Fruit fly (Drosophila melanogaster) whole organism, adult: ENCODE measurements around the gene Rab6.

Source experiments
- CG11617 ChIP-seq: fragments of 200-800 bp; sonication (Bioruptor generic); optimal IDR thresholded peaks from 2 replicates; lab custom pipeline; 2017; ENCODE audit warnings: mild to moderate bottlenecking, missing biosample characterization, missing genetic modification reagents, missing genetic modification characterization
- CG12768 ChIP-seq: fragments of 200-800 bp; sonication (Bioruptor generic); optimal IDR thresholded peaks from 2 replicates; lab custom pipeline; 2017; ENCODE audit warnings: missing biosample characterization, missing genetic modification characterization, mild to moderate bottlenecking, moderate library complexity, missing genetic modification reagents
- CG14711 ChIP-seq: fragments of 200-800 bp; sonication (Bioruptor generic); optimal IDR thresholded peaks from 2 replicates; lab custom pipeline; 2018; ENCODE audit warnings: missing biosample characterization, mild to moderate bottlenecking, missing genetic modification characterization, moderate library complexity
- CG1620 ChIP-seq: fragments of 200-800 bp; sonication (Bioruptor generic); optimal IDR thresholded peaks from 2 replicates; lab custom pipeline; 2016; ENCODE audit warnings: missing biosample characterization, missing genetic modification characterization
- CG33017 ChIP-seq: fragments of 200-800 bp; sonication (Bioruptor generic); optimal IDR thresholded peaks from 2 replicates; lab custom pipeline; 2018; ENCODE audit warnings: missing biosample characterization, mild to moderate bottlenecking, missing genetic modification characterization, moderate library complexity
- CG5204 ChIP-seq: fragments of 200-800 bp; sonication (Bioruptor generic); optimal IDR thresholded peaks from 2 replicates; lab custom pipeline; 2016; ENCODE audit warnings: missing biosample characterization, missing genetic modification characterization
- CG7045 ChIP-seq: fragments of 200-800 bp; sonication (Bioruptor generic); optimal IDR thresholded peaks from 2 replicates; lab custom pipeline; 2017; ENCODE audit warnings: missing biosample characterization, mild to moderate bottlenecking, missing genetic modification characterization
- CG7101 ChIP-seq: fragments of 200-800 bp; sonication (Bioruptor generic); optimal IDR thresholded peaks from 2 replicates; lab custom pipeline; 2018; ENCODE audit warnings: missing biosample characterization, mild to moderate bottlenecking, missing genetic modification characterization, moderate library complexity
- Clk ChIP-seq: fragments of 200-800 bp; sonication (Bioruptor generic); optimal IDR thresholded peaks from 2 replicates; lab custom pipeline; 2017; ENCODE audit warnings: missing biosample characterization, missing genetic modification characterization
- Crg-1 ChIP-seq: fragments of 200-800 bp; sonication (Bioruptor generic); optimal IDR thresholded peaks from 2 replicates; lab custom pipeline; 2016; ENCODE audit warnings: missing biosample characterization, missing genetic modification characterization
- Hr96 ChIP-seq: fragments of 200-800 bp; sonication (Bioruptor generic); optimal IDR thresholded peaks from 2 replicates; lab custom pipeline; 2016; ENCODE audit warnings: missing biosample characterization, missing genetic modification characterization
- Mnt ChIP-seq: fragments of 200-800 bp; sonication (Bioruptor generic); optimal IDR thresholded peaks from 2 replicates; lab custom pipeline; 2016; ENCODE audit warnings: missing biosample characterization, mild to moderate bottlenecking, missing genetic modification characterization
- bab1 ChIP-seq: fragments of 200-800 bp; sonication (Bioruptor generic); optimal IDR thresholded peaks from 3 replicates; lab custom pipeline; 2019; ENCODE audit warnings: missing biosample characterization, mild to moderate bottlenecking, missing genetic modification characterization, moderate library complexity
- cic ChIP-seq: fragments of 200-800 bp; sonication (Bioruptor generic); optimal IDR thresholded peaks from 2 replicates; lab custom pipeline; 2017; ENCODE audit warnings: missing biosample characterization, mild to moderate bottlenecking, missing genetic modification characterization, moderate library complexity
- cnc ChIP-seq, 2 experiments: fragments of >200 bp; optimal IDR thresholded peaks; 2 replicates each; lab custom pipeline; 2017
- kay ChIP-seq: fragments of 200-800 bp; sonication (Bioruptor generic); peaks from one replicate; lab custom pipeline; 2016; ENCODE audit warnings: missing biosample characterization, missing genetic modification characterization, borderline replicate concordance
- ovo ChIP-seq: fragments of 200-800 bp; sonication (Bioruptor generic); optimal IDR thresholded peaks from 2 replicates; lab custom pipeline; 2016; ENCODE audit warnings: missing biosample characterization, missing genetic modification characterization
- pad ChIP-seq: fragments of 200-800 bp; sonication (Bioruptor generic); optimal IDR thresholded peaks from 3 replicates; lab custom pipeline; 2017; ENCODE audit warnings: missing biosample characterization, missing genetic modification characterization, mild to moderate bottlenecking, moderate library complexity, missing genetic modification reagents
- tj ChIP-seq: fragments of 200-800 bp; sonication (Bioruptor generic); optimal IDR thresholded peaks from 3 replicates; lab custom pipeline; 2017; ENCODE audit warnings: missing biosample characterization, mild to moderate bottlenecking, missing genetic modification characterization, moderate library complexity
- toe ChIP-seq: fragments of 200-800 bp; sonication (Bioruptor generic); optimal IDR thresholded peaks from 2 replicates; lab custom pipeline; 2016; ENCODE audit warnings: missing biosample characterization, missing genetic modification characterization

Gene Rab6

dm6 chr2L:12108779-12109564 is at the start of gene Rab6, which contains the start of gene Phae1:
TSS of gene Rab6 (minus strand) at chr2L:12109116.
TSS of gene Phae1 (plus strand) at chr2L:12109417.
- TF ChIP-seq bab1 (GFP tag; lab: Kevin White, UChicago) (peak; percentile 50), CG7101 (tag; lab: Kevin White, UChicago) (peak; percentile 3), ovo (GFP tag; lab: Kevin White, UChicago) (no peak), Clk (no peak), kay (peak; percentile 95), pad (peak; percentile 47), Hr96 (GFP tag; lab: Kevin White, UChicago) (no peak), tj (GFP tag; lab: Kevin White, UChicago) (peak; percentile 17), cnc (optimal IDR thresholded peaks at IDR 0.05; lab: Kevin White, UChicago) (no peak), CG33017 (no peak)

dm6 chr2L:12142439-12142838 is 33.5 kb upstream of the Rab6 start, which contains the start of gene CG31760:
TSS of gene CG31760 (plus strand) at chr2L:12142780.
- TF ChIP-seq CG7101 (tag; lab: Kevin White, UChicago) (no peak), Mnt (no peak), pad (no peak), cic (GFP tag; lab: Kevin White, UChicago) (no peak), toe (GFP tag; lab: Kevin White, UChicago) (no peak), bab1 (GFP tag; lab: Kevin White, UChicago) (no peak), CG33017 (no peak), CG14711 (tag; lab: Kevin White, UChicago) (no peak), CG5204 (GFP tag; lab: Kevin White, UChicago) (no peak), ovo (GFP tag; lab: Kevin White, UChicago) (no peak), CG12768 (GFP tag; lab: Kevin White, UChicago) (no peak), CG11617 (GFP tag; lab: Kevin White, UChicago) (no peak), cnc (optimal IDR thresholded peaks at IDR 0.05; lab: Kevin White, UChicago) (no peak), CG7045 (GFP tag; lab: Kevin White, UChicago) (no peak)

DNA sequence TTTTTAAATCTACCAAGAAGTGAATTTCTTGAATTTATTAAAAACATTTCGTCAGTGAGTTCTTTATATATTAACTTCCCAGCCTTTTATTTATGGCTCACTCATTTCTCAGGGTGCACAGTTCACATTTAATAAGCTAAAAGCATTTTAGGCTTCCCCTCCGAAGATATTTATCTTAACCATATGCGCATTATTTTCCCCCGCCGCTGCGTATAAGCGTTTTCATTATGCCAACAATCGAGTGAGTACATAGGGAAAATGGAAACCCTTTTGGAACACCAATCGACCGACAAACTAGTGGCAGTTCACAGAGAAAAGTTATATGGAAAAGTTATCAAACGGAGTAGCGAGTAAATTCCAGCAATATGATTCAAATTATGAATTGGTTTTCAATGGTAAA is 28.8 kb upstream of the Rab6 start, which contains the start of gene Gr33a:
Gr33a (plus strand) TSS at position 301 of the 400 bp plus-strand sequence.
- no peak for TF ChIP-seq pad
- TF ChIP-seq Crg-1 (GFP tag; lab: Kevin White, UChicago): no peak
- TF ChIP-seq Hr96 (GFP tag; lab: Kevin White, UChicago): no peak
- peak; percentile 4 for TF ChIP-seq kay

- TF ChIP-seq CG7045 (GFP tag; lab: Kevin White, UChicago): no peak
- no peak for TF ChIP-seq cic (GFP tag; lab: Kevin White, UChicago)
- no peak for TF ChIP-seq pad
- no peak for TF ChIP-seq ovo (GFP tag; lab: Kevin White, UChicago)
- no peak for TF ChIP-seq CG1620 (GFP tag; lab: Kevin White, UChicago)
- no peak for TF ChIP-seq CG11617 (GFP tag; lab: Kevin White, UChicago)
- TF ChIP-seq Mnt: no peak
- no peak for TF ChIP-seq Hr96 (GFP tag; lab: Kevin White, UChicago)
- TF ChIP-seq kay: no peak
- no peak for TF ChIP-seq CG7101 (tag; lab: Kevin White, UChicago)
Measured at dm6 chr2L:12134125-12134378, 25.1 kb upstream of the Rab6 start.

DNA sequence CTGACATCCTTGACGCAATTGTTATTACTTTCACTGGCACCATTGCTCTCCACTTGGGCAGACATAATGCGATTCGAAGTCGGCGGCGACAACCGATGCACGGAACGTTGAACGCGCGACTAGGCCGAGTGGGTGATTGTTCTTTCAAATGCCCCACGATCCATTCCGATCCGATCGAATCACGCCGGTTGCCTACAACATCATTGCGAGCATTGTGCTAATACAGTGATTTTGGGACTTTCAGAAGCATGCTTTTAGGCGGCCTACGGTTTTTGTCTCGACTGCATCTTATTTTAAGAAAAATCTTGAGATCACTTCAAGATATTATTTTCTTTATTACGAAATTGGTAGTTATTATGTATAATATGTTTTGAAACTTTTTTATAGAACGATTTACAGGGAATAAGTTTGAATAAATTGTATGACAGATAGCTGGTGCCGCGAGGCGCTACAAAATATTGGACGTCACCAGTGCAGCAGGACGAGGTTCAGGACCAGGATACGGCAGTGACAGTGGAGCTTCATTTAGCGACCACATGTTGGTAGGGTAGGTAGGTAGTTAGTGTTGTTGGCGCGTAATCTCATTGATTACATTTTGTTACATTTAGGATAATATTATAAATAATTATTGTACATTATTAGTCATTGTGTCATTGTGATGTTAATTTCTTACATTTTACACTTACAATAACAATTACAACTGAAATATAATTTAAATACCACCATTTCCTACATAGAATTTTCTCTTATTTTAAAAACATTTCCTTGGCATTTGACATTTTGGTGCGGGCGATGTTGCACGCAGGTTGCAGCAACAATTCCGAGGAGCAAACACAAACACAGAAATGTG is 24.6 kb upstream of the Rab6 start, which contains the start of gene rho-6:
rho-6 (minus strand) TSS at position 137 of the 850 bp plus-strand sequence.
- TF ChIP-seq CG33017 (no peak), CG1620 (GFP tag; lab: Kevin White, UChicago) (no peak), ovo (GFP tag; lab: Kevin White, UChicago) (no peak), CG12768 (GFP tag; lab: Kevin White, UChicago) (no peak), CG11617 (GFP tag; lab: Kevin White, UChicago) (no peak), toe (GFP tag; lab: Kevin White, UChicago) (no peak), tj (GFP tag; lab: Kevin White, UChicago) (no peak), cnc (optimal IDR thresholded peaks at IDR 0.05; lab: Kevin White, UChicago) (no peak), Crg-1 (GFP tag; lab: Kevin White, UChicago) (no peak), CG7101 (tag; lab: Kevin White, UChicago) (no peak), kay (no peak), Clk (no peak), pad (no peak)

DNA sequence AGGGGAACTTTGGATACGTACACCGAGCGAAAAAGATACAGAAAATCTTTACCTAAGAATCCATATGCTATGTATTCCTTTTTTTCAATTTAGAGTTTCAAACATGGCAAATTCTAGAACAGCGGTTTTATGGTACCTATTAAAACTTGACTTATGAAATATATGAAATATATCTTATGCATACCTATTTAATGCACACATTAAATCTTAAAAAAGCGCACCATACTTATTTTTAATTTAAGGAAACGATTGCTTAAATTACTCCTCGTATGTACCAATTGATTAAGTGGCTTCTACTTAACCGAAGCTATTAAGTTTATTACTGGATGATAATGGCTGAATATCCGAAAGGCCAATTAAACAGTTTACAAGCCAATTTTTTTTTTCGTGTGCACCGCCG is 11.1 kb upstream of the Rab6 start:
- TF ChIP-seq cic (GFP tag; lab: Kevin White, UChicago) (no peak), CG33017 (no peak), cnc (optimal IDR thresholded peaks at IDR 0.05; lab: Kevin White, UChicago) (no peak), CG11617 (GFP tag; lab: Kevin White, UChicago) (no peak), pad (no peak), Clk (no peak), ovo (GFP tag; lab: Kevin White, UChicago) (no peak), CG7045 (GFP tag; lab: Kevin White, UChicago) (no peak), kay (no peak), tj (GFP tag; lab: Kevin White, UChicago) (no peak), CG1620 (GFP tag; lab: Kevin White, UChicago) (no peak), Crg-1 (GFP tag; lab: Kevin White, UChicago) (no peak), Mnt (no peak), CG5204 (GFP tag; lab: Kevin White, UChicago) (no peak), Hr96 (GFP tag; lab: Kevin White, UChicago) (no peak), CG12768 (GFP tag; lab: Kevin White, UChicago) (no peak), CG7101 (tag; lab: Kevin White, UChicago) (no peak)
